Worm (Caenorhabditis elegans) whole organism, late embryonic: ENCODE results near the gene F42F12.11.

Experiments used
- C38D4.7 ChIP-seq: fragments of 200-800 bp; sonication (Bioruptor generic); optimal IDR thresholded peaks from 2 replicates; lab custom pipeline; 2018; ENCODE audit warnings: mild to moderate bottlenecking, missing genetic modification characterization, moderate library complexity, missing compliant biosample characterization
- T23F11.4 ChIP-seq: fragments of 200-800 bp; sonication (Bioruptor generic); optimal IDR thresholded peaks from 2 replicates; lab custom pipeline; 2018; ENCODE audit warnings: mild to moderate bottlenecking, missing genetic modification characterization, missing compliant biosample characterization
- Y22D7AL.16 ChIP-seq: sonication (generic microtip); optimal IDR thresholded peaks from 2 replicates; lab custom pipeline; 2016; ENCODE audit warnings: missing genetic modification characterization, missing compliant biosample characterization
- ama-1 ChIP-seq: fragments of 150-350 bp; optimal IDR thresholded peaks from 2 replicates; lab custom pipeline; 2014
- ceh-14 ChIP-seq: sonication (generic microtip); optimal IDR thresholded peaks from 2 replicates; lab custom pipeline; 2016; ENCODE audit warnings: missing genotype, missing genetic modification characterization, missing compliant biosample characterization
- ceh-19 ChIP-seq: fragments of 200-800 bp; sonication (Bioruptor generic); optimal IDR thresholded peaks from 2 replicates; lab custom pipeline; 2018; ENCODE audit warnings: mild to moderate bottlenecking, missing genetic modification characterization, missing compliant biosample characterization
- ceh-22 ChIP-seq: sonication (generic microtip); optimal IDR thresholded peaks from 2 replicates; lab custom pipeline; 2017; ENCODE audit warnings: missing biosample characterization, missing genetic modification characterization
- ceh-30 ChIP-seq: fragments of 150-350 bp; optimal IDR thresholded peaks from 2 replicates; lab custom pipeline; 2014; ENCODE audit warnings: missing biosample characterization, missing genetic modification characterization
- ceh-31 ChIP-seq: sonication (generic microtip); optimal IDR thresholded peaks from 2 replicates; lab custom pipeline; 2016; ENCODE audit warnings: missing genetic modification characterization, missing compliant biosample characterization
- ceh-45 ChIP-seq: fragments of 200-800 bp; sonication (Bioruptor generic); IDR thresholded peaks from 2 replicates; pipeline ENCODE4 v1.3.6; 2022; ENCODE audit warnings: missing genetic modification reagents, missing genetic modification characterization, missing compliant biosample characterization
- ceh-48 ChIP-seq: sonication (generic microtip); optimal IDR thresholded peaks from 2 replicates; lab custom pipeline; 2016; ENCODE audit warnings: missing genetic modification characterization, inconsistent platforms, missing compliant biosample characterization
- ceh-6 ChIP-seq: fragments of 200-800 bp; sonication (Bioruptor generic); optimal IDR thresholded peaks from 2 replicates; lab custom pipeline; 2018; ENCODE audit warnings: mild to moderate bottlenecking, missing genetic modification characterization, missing compliant biosample characterization
- dmd-4 ChIP-seq: sonication (generic microtip); optimal IDR thresholded peaks from 2 replicates; lab custom pipeline; 2016; ENCODE audit warnings: borderline replicate concordance, missing genetic modification characterization, missing compliant biosample characterization
- dve-1 ChIP-seq: sonication (generic microtip); optimal IDR thresholded peaks from 2 replicates; lab custom pipeline; 2017; ENCODE audit warnings: antibody characterized with exemption, mild to moderate bottlenecking, missing genetic modification characterization, missing compliant biosample characterization
- eyg-1 ChIP-seq: sonication (generic microtip); optimal IDR thresholded peaks from 2 replicates; lab custom pipeline; 2016; ENCODE audit warnings: missing genotype, missing genetic modification characterization, missing compliant biosample characterization
- fkh-10 ChIP-seq: fragments of 150-350 bp; optimal IDR thresholded peaks from 2 replicates; lab custom pipeline; 2014; ENCODE audit warnings: missing biosample characterization, missing genetic modification reagents, missing genetic modification characterization
- fkh-6 ChIP-seq: sonication (generic microtip); optimal IDR thresholded peaks from 2 replicates; lab custom pipeline; 2016; ENCODE audit warnings: missing genetic modification characterization, missing compliant biosample characterization
- hlh-13 ChIP-seq: fragments of 200-800 bp; sonication (Bioruptor generic); optimal IDR thresholded peaks from 2 replicates; lab custom pipeline; 2018; ENCODE audit warnings: mild to moderate bottlenecking, missing genetic modification characterization, missing compliant biosample characterization
- hlh-15 ChIP-seq: sonication (generic microtip); optimal IDR thresholded peaks from 2 replicates; lab custom pipeline; 2016; ENCODE audit warnings: missing genetic modification characterization, missing compliant biosample characterization
- hlh-6 ChIP-seq: sonication (generic microtip); optimal IDR thresholded peaks from 2 replicates; lab custom pipeline; 2016; ENCODE audit warnings: missing genotype, missing genetic modification characterization, missing compliant biosample characterization
- hlh-8 ChIP-seq: sonication (generic microtip); optimal IDR thresholded peaks from 2 replicates; lab custom pipeline; 2016; ENCODE audit warnings: missing genotype, missing genetic modification characterization, missing compliant biosample characterization
- lim-6 ChIP-seq: sonication (generic microtip); optimal IDR thresholded peaks from 2 replicates; lab custom pipeline; 2016; ENCODE audit warnings: missing genetic modification characterization, missing compliant biosample characterization
- madf-2 ChIP-seq: sonication (generic microtip); optimal IDR thresholded peaks from 2 replicates; lab custom pipeline; 2017; ENCODE audit warnings: missing genetic modification characterization, missing compliant biosample characterization
- mec-3 ChIP-seq: sonication (generic microtip); optimal IDR thresholded peaks from 2 replicates; lab custom pipeline; 2016; ENCODE audit warnings: borderline replicate concordance, missing genetic modification characterization, missing compliant biosample characterization
- nfya-1 ChIP-seq: sonication (generic microtip); optimal IDR thresholded peaks from 2 replicates; lab custom pipeline; 2017; ENCODE audit warnings: missing genetic modification characterization, mild to moderate bottlenecking, missing compliant biosample characterization, antibody characterized with exemption, moderate library complexity
- nhr-232 ChIP-seq: sonication (generic microtip); optimal IDR thresholded peaks from 2 replicates; lab custom pipeline; 2016; ENCODE audit warnings: missing genetic modification characterization, missing compliant biosample characterization
- pag-3 ChIP-seq: sonication (generic microtip); optimal IDR thresholded peaks from 2 replicates; lab custom pipeline; 2016; ENCODE audit warnings: missing compliant biosample characterization, missing genetic modification characterization, borderline replicate concordance
- pax-1 ChIP-seq: fragments of 150-350 bp; optimal IDR thresholded peaks from 2 replicates; lab custom pipeline; 2014; ENCODE audit warnings: missing biosample characterization, missing genetic modification characterization
- pqm-1 ChIP-seq: sonication (generic microtip); optimal IDR thresholded peaks from 2 replicates; lab custom pipeline; 2016; ENCODE audit warnings: missing genetic modification characterization, missing compliant biosample characterization
- sdc-2 ChIP-seq: sonication (generic microtip); optimal IDR thresholded peaks from 2 replicates; lab custom pipeline; 2016; ENCODE audit warnings: missing genotype, missing genetic modification characterization, missing compliant biosample characterization
- sox-2 ChIP-seq: fragments of 200-800 bp; sonication (Bioruptor generic); IDR thresholded peaks from 2 replicates; pipeline ENCODE4 v1.3.6; 2022; ENCODE audit warnings: missing genetic modification reagents, missing genetic modification characterization, missing compliant biosample characterization
- tbx-2 ChIP-seq: sonication (generic microtip); optimal IDR thresholded peaks from 2 replicates; lab custom pipeline; 2016; ENCODE audit warnings: missing genetic modification characterization, missing compliant biosample characterization
- tbx-7 ChIP-seq: sonication (generic microtip); optimal IDR thresholded peaks from 2 replicates; lab custom pipeline; 2016; ENCODE audit warnings: missing genotype, missing genetic modification characterization, missing compliant biosample characterization
- unc-3 ChIP-seq, 2 experiments: fragments of 200-800 bp in 1 of 2; sonication (Bioruptor generic) in 1 of 2; sonication (generic microtip) in 1 of 2; conservative IDR thresholded peaks in 1 of 2; optimal IDR thresholded peaks in 1 of 2; 2 replicates each; pipeline versions ENCODE4 v1.3.6 to Lab custom; 2016 to 2022; ENCODE audit warnings: missing compliant biosample characterization in 2 of 2, missing genetic modification characterization in 2 of 2, missing genetic modification reagents in 1 of 2
- unc-42 ChIP-seq: sonication (generic microtip); optimal IDR thresholded peaks from 2 replicates; lab custom pipeline; 2016; ENCODE audit warnings: missing genotype, missing genetic modification characterization, missing compliant biosample characterization
- unc-55 ChIP-seq: sonication (generic microtip); optimal IDR thresholded peaks from 2 replicates; lab custom pipeline; 2017; ENCODE audit warnings: missing biosample characterization, missing genetic modification reagents, missing genetic modification characterization
- unc-86 ChIP-seq: sonication (generic microtip); optimal IDR thresholded peaks from 2 replicates; lab custom pipeline; 2016; ENCODE audit warnings: missing genetic modification characterization, missing compliant biosample characterization

The F42F12.11 gene

DNA sequence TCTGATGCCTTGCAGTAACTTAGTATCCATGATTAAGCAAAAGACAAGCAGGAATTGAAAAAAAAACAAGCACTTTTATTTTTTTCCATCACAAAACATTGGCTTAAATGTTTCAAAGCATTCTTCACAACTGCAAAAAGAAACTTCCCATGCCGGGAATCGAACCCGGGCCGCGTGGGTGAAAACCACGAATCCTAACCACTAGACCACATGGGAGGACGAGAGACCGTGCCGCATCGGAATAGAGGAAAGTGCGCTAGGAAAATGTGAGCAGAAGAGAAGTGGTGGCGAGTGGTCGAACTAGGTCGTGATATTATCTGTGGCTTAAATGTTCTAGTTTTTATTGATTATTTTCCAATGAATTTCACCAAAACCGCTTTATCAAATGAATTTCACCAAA lies 20.7 kb downstream of the F42F12.11 start (continued):
- peak; percentile 56 for TF ChIP-seq fkh-10 (GFP tag; lab: Kevin White, UChicago)
- peak; percentile 61 for TF ChIP-seq hlh-6 (tag; lab: Kevin White, UChicago)
- no peak for TF ChIP-seq ceh-31
- no peak for TF ChIP-seq eyg-1 (tag; lab: Kevin White, UChicago)
- TF ChIP-seq unc-86 (tag; lab: Kevin White, UChicago) = no peak
- peak; percentile 43 for TF ChIP-seq nhr-232 (tag; lab: Kevin White, UChicago)
- peak; percentile 32 for TF ChIP-seq ceh-19
- peak; percentile 33; the same call in 1 of the 2 replicates for TF ChIP-seq sox-2 (GFP tag; lab: Robert Waterston, UW)
- TF ChIP-seq unc-3 (GFP tag; conservative IDR thresholded peaks at IDR 0.05; lab: Robert Waterston, UW) = no peak
- TF ChIP-seq unc-3 (tag; optimal IDR thresholded peaks at IDR 0.05; lab: Kevin White, UChicago) = peak; percentile 34
- no peak for TF ChIP-seq ceh-30 (tag; lab: Kevin White, UChicago)
- TF ChIP-seq pax-1 (tag; lab: Kevin White, UChicago) = no peak
- TF ChIP-seq unc-55 (GFP tag; lab: Kevin White, UChicago) = no peak
- no peak for TF ChIP-seq dmd-4 (tag; lab: Kevin White, UChicago)
- no peak for TF ChIP-seq ceh-45 (GFP tag; lab: Robert Waterston, UW)
- no peak for TF ChIP-seq lim-6 (tag; lab: Kevin White, UChicago)
- TF ChIP-seq dve-1 (tag; lab: Kevin White, UChicago) = no peak
- TF ChIP-seq pag-3 (tag; lab: Kevin White, UChicago) = no peak
- TF ChIP-seq tbx-7 (tag; lab: Kevin White, UChicago) = no peak
- no peak for TF ChIP-seq ceh-14 (tag; lab: Kevin White, UChicago)
- TF ChIP-seq sdc-2 (tag; lab: Kevin White, UChicago) = peak; percentile 92
- TF ChIP-seq ceh-48 (tag; lab: Kevin White, UChicago) = peak; percentile 27
- no peak for TF ChIP-seq ceh-22 (tag; lab: Kevin White, UChicago)
- no peak for TF ChIP-seq hlh-15
- TF ChIP-seq C38D4.7 (GFP tag; lab: Kevin White, UChicago) = peak; percentile 20
- TF ChIP-seq pqm-1 (tag; lab: Kevin White, UChicago) = no peak
- no peak for TF ChIP-seq hlh-8 (tag; lab: Kevin White, UChicago)
- TF ChIP-seq Y22D7AL.16 (tag; lab: Kevin White, UChicago) = peak; percentile 29
- peak; percentile 71 for TF ChIP-seq ceh-6 (GFP tag; lab: Kevin White, UChicago)

DNA sequence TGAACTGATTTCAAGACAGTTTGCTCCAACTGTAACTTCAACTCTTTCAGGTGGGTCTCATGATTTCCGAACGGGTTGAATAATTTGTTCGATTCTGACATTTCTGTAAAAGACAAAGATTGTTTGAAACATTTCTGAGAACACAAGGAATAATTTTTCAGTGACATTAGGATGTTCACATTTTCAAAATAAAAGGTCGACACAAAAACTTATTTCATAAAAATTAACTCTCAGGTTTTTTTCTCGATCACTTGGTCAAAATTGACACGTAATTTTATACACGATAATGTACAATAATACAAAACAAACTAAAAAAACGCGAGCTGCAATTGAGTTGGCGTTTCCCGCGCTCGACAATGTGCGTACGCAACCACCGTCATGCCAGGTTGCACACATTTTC lies 24.5 kb downstream of the F42F12.11 start, which contains the start of gene rif-1.2:
Gene rif-1.2 (minus strand): TSS at position 101 of the 400 bp plus-strand sequence.
- TF ChIP-seq mec-3 (tag; lab: Kevin White, UChicago) = no peak
- TF ChIP-seq ama-1 = no peak
- TF ChIP-seq T23F11.4 (GFP tag; lab: Kevin White, UChicago) = no peak
- no peak for TF ChIP-seq ceh-14 (tag; lab: Kevin White, UChicago)
- TF ChIP-seq, all 69 proteins: peak for 0

DNA sequence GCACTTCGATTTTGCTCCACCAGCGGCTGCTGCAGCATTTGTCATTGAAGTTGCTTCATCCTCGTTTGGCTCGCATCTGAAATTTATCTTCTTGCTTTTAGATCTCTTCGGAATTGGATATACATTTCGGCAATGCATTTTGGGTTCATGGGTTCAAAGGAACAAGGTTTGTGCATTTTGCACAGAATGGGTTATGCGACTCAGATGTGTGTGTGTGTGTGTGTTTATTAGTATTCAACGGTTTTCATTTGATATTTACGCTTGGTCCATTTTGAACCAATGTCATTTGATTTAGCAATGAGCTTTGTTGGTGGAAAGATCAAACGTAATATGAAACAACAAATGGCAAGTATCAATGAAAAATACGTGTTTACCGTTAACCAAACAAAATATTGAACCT lies 29.0 kb downstream of the F42F12.11 start:
- TF ChIP-seq fkh-6 (tag; lab: Kevin White, UChicago) = no peak
- no peak for TF ChIP-seq Y22D7AL.16 (tag; lab: Kevin White, UChicago)
- no peak for TF ChIP-seq madf-2
- no peak for TF ChIP-seq T23F11.4 (GFP tag; lab: Kevin White, UChicago)
- TF ChIP-seq unc-42 (tag; lab: Kevin White, UChicago) = no peak
- TF ChIP-seq ceh-19 = no peak
- TF ChIP-seq pax-1 (tag; lab: Kevin White, UChicago) = no peak
- TF ChIP-seq pag-3 (tag; lab: Kevin White, UChicago) = no peak
- TF ChIP-seq sox-2 (GFP tag; lab: Robert Waterston, UW) = no peak
- TF ChIP-seq tbx-2 (tag; lab: Kevin White, UChicago) = no peak
- no peak for TF ChIP-seq C38D4.7 (GFP tag; lab: Kevin White, UChicago)
- no peak for TF ChIP-seq hlh-13
- TF ChIP-seq fkh-10 (GFP tag; lab: Kevin White, UChicago) = no peak
- no peak for TF ChIP-seq nfya-1 (tag; lab: Kevin White, UChicago)
